Fruit fly (Drosophila melanogaster) whole organism, embryonic: Measurements from ENCODE around the gene Pc.

ENCODE experiments used
- BtbVII ChIP-seq: fragments of 200-800 bp; sonication (Bioruptor generic); optimal IDR thresholded peaks from 3 replicates; lab custom pipeline; 2017; ENCODE audit warnings: missing biosample characterization, mild to moderate bottlenecking, missing genetic modification characterization
- Bteb2 ChIP-seq: fragments of 200-800 bp; sonication (Bioruptor generic); optimal IDR thresholded peaks from 2 replicates; lab custom pipeline; 2016; ENCODE audit warnings: missing biosample characterization, missing genetic modification characterization
- CG10147 ChIP-seq: fragments of 200-800 bp; sonication (Bioruptor generic); optimal IDR thresholded peaks from 2 replicates; lab custom pipeline; 2019; ENCODE audit warnings: missing biosample characterization, mild to moderate bottlenecking, missing genetic modification characterization, moderate library complexity
- CG11696 ChIP-seq: fragments of 200-800 bp; sonication (Bioruptor generic); IDR thresholded peaks from 2 replicates; pipeline ENCODE4 v1.3.6; 2022; ENCODE audit warnings: missing biosample characterization, missing genetic modification characterization
- CG12236 ChIP-seq: fragments of 200-800 bp; sonication (Bioruptor generic); optimal IDR thresholded peaks from 2 replicates; lab custom pipeline; 2016; ENCODE audit warnings: missing biosample characterization, missing genetic modification characterization
- CG13624 ChIP-seq: fragments of 200-800 bp; sonication (Bioruptor generic); optimal IDR thresholded peaks from 2 replicates; lab custom pipeline; 2016; ENCODE audit warnings: missing biosample characterization, missing genetic modification characterization
- CG14441 ChIP-seq: fragments of 200-800 bp; sonication (Bioruptor generic); IDR thresholded peaks from 2 replicates; pipeline ENCODE4 v1.3.6; 2022; ENCODE audit warnings: missing biosample characterization, missing genetic modification characterization
- CG18599 ChIP-seq: fragments of 200-800 bp; sonication (Bioruptor generic); optimal IDR thresholded peaks from 3 replicates; lab custom pipeline; 2017; ENCODE audit warnings: missing biosample characterization, missing genetic modification characterization, mild to moderate bottlenecking, moderate library complexity, missing genetic modification reagents
- CG2875 ChIP-seq: fragments of 200-800 bp; sonication (Bioruptor generic); optimal IDR thresholded peaks from 2 replicates; lab custom pipeline; 2017; ENCODE audit warnings: missing biosample characterization, mild to moderate bottlenecking, missing genetic modification characterization, missing genetic modification reagents
- CG34224 ChIP-seq: fragments of 200-800 bp; sonication (Bioruptor generic); IDR thresholded peaks from 3 replicates; pipeline ENCODE4 v1.3.6; 2022; ENCODE audit warnings: missing biosample characterization, missing genetic modification characterization; ENCODE audit not compliant: partially characterized antibody
- CG34376 ChIP-seq: fragments of 200-800 bp; sonication (Bioruptor generic); optimal IDR thresholded peaks from 2 replicates; lab custom pipeline; 2018; ENCODE audit warnings: missing biosample characterization, mild to moderate bottlenecking, missing genetic modification characterization
- CG4360 ChIP-seq: fragments of 200-800 bp; sonication (Bioruptor generic); IDR thresholded peaks from 2 replicates; pipeline ENCODE4 v1.3.6; 2022; ENCODE audit warnings: missing biosample characterization, missing genetic modification characterization
- CG4854 ChIP-seq: fragments of 200-800 bp; sonication (Bioruptor generic); optimal IDR thresholded peaks from 2 replicates; lab custom pipeline; 2016; ENCODE audit warnings: missing biosample characterization, missing genetic modification characterization, inconsistent platforms
- CG6654 ChIP-seq: fragments of 200-800 bp; sonication (Bioruptor generic); optimal IDR thresholded peaks from 2 replicates; lab custom pipeline; 2017; ENCODE audit warnings: missing biosample characterization, mild to moderate bottlenecking, missing genetic modification characterization
- CG6689 ChIP-seq: fragments of 200-800 bp; sonication (Bioruptor generic); IDR thresholded peaks from 2 replicates; pipeline ENCODE4 v1.3.6; 2022; ENCODE audit warnings: missing biosample characterization, missing genetic modification characterization
- CkIIα-i1 ChIP-seq: fragments of 200-800 bp; sonication (Bioruptor generic); IDR thresholded peaks from 2 replicates; pipeline ENCODE4 v1.3.6; 2022; ENCODE audit warnings: missing biosample characterization, missing genetic modification characterization
- Deaf1 ChIP-seq: fragments of 200-800 bp; optimal IDR thresholded peaks from 3 replicates; lab custom pipeline; 2019; ENCODE audit warnings: missing biosample characterization, mild to moderate bottlenecking, missing genetic modification characterization, moderate library complexity
- Dp ChIP-seq: fragments of 200-800 bp; sonication (Bioruptor generic); optimal IDR thresholded peaks from 2 replicates; lab custom pipeline; 2018; ENCODE audit warnings: missing biosample characterization, mild to moderate bottlenecking, missing genetic modification characterization, moderate library complexity
- GATAe ChIP-seq: fragments of 200-800 bp; sonication (Bioruptor generic); conservative IDR thresholded peaks from 2 replicates; pipeline ENCODE4 v1.3.6; 2022; ENCODE audit warnings: missing biosample characterization, missing genetic modification characterization
- Hey ChIP-seq: fragments of 200-800 bp; sonication (Bioruptor generic); optimal IDR thresholded peaks from 3 replicates; lab custom pipeline; 2018; ENCODE audit warnings: missing biosample characterization, mild to moderate bottlenecking, missing genetic modification characterization
- Hmr ChIP-seq: fragments of 200-800 bp; sonication (Bioruptor generic); optimal IDR thresholded peaks from 3 replicates; lab custom pipeline; 2017; ENCODE audit warnings: mild to moderate bottlenecking, missing biosample characterization, missing genetic modification reagents, missing genetic modification characterization
- Med ChIP-seq: fragments of 200-800 bp; sonication (Bioruptor generic); peaks from one replicate; lab custom pipeline; 2016; ENCODE audit warnings: missing biosample characterization, missing genetic modification characterization, mild to moderate bottlenecking, inconsistent platforms, moderate library complexity
- Pdp1 ChIP-seq, 2 experiments: fragments of 200-800 bp; sonication (Bioruptor generic); optimal IDR thresholded peaks; 3 replicates each; lab custom pipeline; 2016; ENCODE audit warnings: missing biosample characterization in 2 of 2, missing genetic modification characterization in 2 of 2, mild to moderate bottlenecking in 1 of 2, moderate library complexity in 1 of 2
- Trl ChIP-seq, 3 experiments: fragments of >200 bp in 2 of 3; fragments of 200-800 bp in 1 of 3; sonication (Bioruptor generic) in 1 of 3; optimal IDR thresholded peaks; 2 replicates in 1 of 3; 3 replicates in 2 of 3; lab custom pipeline; 2016 to 2017; ENCODE audit warnings: missing biosample characterization in 1 of 3, missing genetic modification characterization in 1 of 3
- bowl ChIP-seq: fragments of 200-800 bp; sonication (Bioruptor generic); IDR thresholded peaks from 2 replicates; pipeline ENCODE4 v1.3.6; 2022; ENCODE audit warnings: missing biosample characterization, missing genetic modification characterization
- chinmo ChIP-seq: fragments of 200-800 bp; sonication (Bioruptor generic); IDR thresholded peaks from 4 replicates; pipeline ENCODE4 v1.3.6; 2022; ENCODE audit warnings: missing biosample characterization, missing genetic modification characterization; ENCODE audit not compliant: partially characterized antibody
- chn ChIP-seq: fragments of 200-800 bp; sonication (Bioruptor generic); optimal IDR thresholded peaks from 2 replicates; lab custom pipeline; 2016; ENCODE audit warnings: missing biosample characterization, missing genetic modification characterization
- cwo ChIP-seq: fragments of 200-800 bp; sonication (Bioruptor generic); optimal IDR thresholded peaks from 3 replicates; lab custom pipeline; 2017; ENCODE audit warnings: missing biosample characterization, missing genetic modification characterization, mild to moderate bottlenecking, moderate library complexity, missing genetic modification reagents
- danr ChIP-seq: fragments of 200-800 bp; sonication (Bioruptor generic); IDR thresholded peaks from 2 replicates; pipeline ENCODE4 v1.3.6; 2022; ENCODE audit warnings: missing biosample characterization, missing genetic modification characterization
- dimm ChIP-seq: fragments of 200-800 bp; sonication (Bioruptor generic); IDR thresholded peaks from 2 replicates; pipeline ENCODE4 v1.3.6; 2022; ENCODE audit warnings: missing biosample characterization, missing genetic modification characterization
- dmrt99B ChIP-seq: fragments of 200-800 bp; sonication (Bioruptor generic); optimal IDR thresholded peaks from 2 replicates; lab custom pipeline; 2018; ENCODE audit warnings: missing biosample characterization, mild to moderate bottlenecking, missing genetic modification characterization, moderate library complexity
- dpn ChIP-seq, 2 experiments: fragments of 200-800 bp; sonication (Bioruptor generic); optimal IDR thresholded peaks; 3 replicates each; lab custom pipeline; 2016; ENCODE audit warnings: missing biosample characterization in 2 of 2, missing genetic modification characterization in 2 of 2
- en ChIP-seq: fragments of 200-800 bp; sonication (Bioruptor generic); optimal IDR thresholded peaks from 2 replicates; lab custom pipeline; 2016; ENCODE audit warnings: missing biosample characterization, missing genetic modification characterization
- exex ChIP-seq: fragments of 200-800 bp; sonication (Bioruptor generic); optimal IDR thresholded peaks from 4 replicates; lab custom pipeline; 2018; ENCODE audit warnings: missing biosample characterization, mild to moderate bottlenecking, missing genetic modification characterization, moderate library complexity
- eyg ChIP-seq: fragments of 200-800 bp; sonication (Bioruptor generic); optimal IDR thresholded peaks from 3 replicates; lab custom pipeline; 2016; ENCODE audit warnings: missing biosample characterization, missing genetic modification characterization
- gsb ChIP-seq: fragments of 200-800 bp; sonication (Bioruptor generic); IDR thresholded peaks from 2 replicates; pipeline ENCODE4 v1.3.6; 2022; ENCODE audit warnings: missing biosample characterization, missing genetic modification characterization
- nerfin-2 ChIP-seq: fragments of 200-800 bp; sonication (Bioruptor generic); IDR thresholded peaks from 2 replicates; pipeline ENCODE4 v1.3.6; 2022; ENCODE audit warnings: missing biosample characterization, missing genetic modification characterization; ENCODE audit not compliant: partially characterized antibody
- pan ChIP-seq, 4 experiments: fragments of >200 bp in 3 of 4; fragments of 200-800 bp in 1 of 4; sonication (Bioruptor generic) in 1 of 4; optimal IDR thresholded peaks in 3 of 4; IDR thresholded peaks in 1 of 4; 2 replicates each; pipeline versions ENCODE4 v1.3.6 to Lab custom; 2017 to 2022; ENCODE audit warnings: missing biosample characterization in 2 of 4, missing genetic modification characterization in 2 of 4, mixed read lengths in 1 of 4
- pho ChIP-seq: fragments of 200-800 bp; sonication (Bioruptor generic); optimal IDR thresholded peaks from 2 replicates; lab custom pipeline; 2016; ENCODE audit warnings: missing biosample characterization, missing genetic modification characterization
- prd ChIP-seq, 3 experiments: fragments of >200 bp in 2 of 3; fragments of 200-800 bp in 1 of 3; sonication (Bioruptor generic) in 1 of 3; optimal IDR thresholded peaks in 2 of 3; IDR thresholded peaks in 1 of 3; 2 replicates in 2 of 3; 3 replicates in 1 of 3; pipeline versions ENCODE4 v1.3.6 to Lab custom; 2017 to 2022; ENCODE audit warnings: missing biosample characterization in 1 of 3, missing genetic modification characterization in 1 of 3
- seq ChIP-seq: fragments of 200-800 bp; sonication (Bioruptor generic); IDR thresholded peaks from 2 replicates; pipeline ENCODE4 v1.3.6; 2022; ENCODE audit warnings: missing biosample characterization, missing genetic modification characterization
- sug ChIP-seq: fragments of 200-800 bp; optimal IDR thresholded peaks from 2 replicates; lab custom pipeline; 2019; ENCODE audit warnings: missing biosample characterization, mild to moderate bottlenecking, missing genetic modification characterization, moderate library complexity
- vnd ChIP-seq: fragments of 200-800 bp; sonication (Bioruptor generic); IDR thresholded peaks from 3 replicates; pipeline ENCODE4 v1.3.6; 2022; ENCODE audit warnings: missing biosample characterization, missing genetic modification characterization; ENCODE audit not compliant: partially characterized antibody
- yki ChIP-seq: fragments of >200 bp; optimal IDR thresholded peaks from 3 replicates; lab custom pipeline; 2018

Pc gene

DNA sequence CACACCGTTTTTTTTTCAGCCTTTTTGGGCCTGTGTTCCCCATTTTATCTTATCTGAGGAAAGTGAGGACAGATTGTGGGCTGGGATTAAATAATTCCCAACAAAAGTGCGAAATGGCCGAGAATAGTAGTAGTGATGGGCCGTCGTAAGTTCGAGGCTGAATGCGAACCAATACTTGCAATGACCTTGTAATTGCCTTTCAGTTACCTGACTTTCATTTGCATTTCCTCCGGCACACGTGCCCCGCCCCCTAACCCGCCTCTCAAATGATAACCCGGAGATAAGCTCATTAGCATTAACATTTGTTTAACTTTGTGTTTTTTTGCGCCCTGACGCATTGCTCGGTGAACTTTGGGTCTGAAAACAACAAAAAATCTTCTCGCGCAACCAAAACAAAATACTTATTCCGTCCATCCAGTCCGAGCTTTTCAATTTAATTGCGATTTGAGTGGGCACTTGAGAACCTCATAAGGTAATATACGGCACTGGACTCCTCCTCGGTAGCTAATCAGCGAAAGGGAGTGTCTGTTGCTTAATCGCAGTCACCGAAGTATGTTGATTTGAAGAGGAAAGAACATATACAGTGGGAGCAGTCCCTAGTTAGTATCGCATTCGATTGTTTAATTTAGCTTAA is 39.8 kb downstream of the Pc start:
- peak; percentile 41 for TF ChIP-seq CG34376 (GFP tag; lab: Kevin White, UChicago)
- TF ChIP-seq GATAe = peak; percentile 13; the same call in 1 of the 2 replicates
- TF ChIP-seq gsb (GFP tag; lab: Robert Waterston, UW) = no peak
- TF ChIP-seq Deaf1 (tag; lab: Kevin White, UChicago) = no peak
- TF ChIP-seq CG18599 (GFP tag; lab: Kevin White, UChicago) = peak; percentile 21
- TF ChIP-seq Med (GFP tag; lab: Kevin White, UChicago) = peak; percentile 69
- peak; percentile 18 for TF ChIP-seq Hey (tag; lab: Kevin White, UChicago)
- TF ChIP-seq CG6654 = no peak
- no peak for TF ChIP-seq CG12236
- TF ChIP-seq cwo (GFP tag; lab: Kevin White, UChicago) = peak; percentile 9
- peak; percentile 19 for TF ChIP-seq BtbVII (GFP tag; lab: Kevin White, UChicago)
- 0 out of 2 replicates have a peak, but pooled peaks have one; percentile 23 for TF ChIP-seq seq (GFP tag; lab: Robert Waterston, UW)
- peak; percentile 51 for TF ChIP-seq sug (tag; lab: Kevin White, UChicago)
- peak in 1 of 2 experiments; percentile 1 for TF ChIP-seq Pdp1 (GFP tag; optimal IDR thresholded peaks at IDR 0.05; lab: Kevin White, UChicago)
- 0 out of 4 replicates have a peak, but pooled peaks have one; percentile 6 for TF ChIP-seq chinmo (GFP tag; lab: Robert Waterston, UW)
- no peak for TF ChIP-seq danr (GFP tag; lab: Robert Waterston, UW)
- peak; percentile 23; the same call in 1 of the 2 replicates for TF ChIP-seq nerfin-2
- no peak for TF ChIP-seq CG4854 (GFP tag; lab: Kevin White, UChicago)
- no peak for TF ChIP-seq CG13624 (GFP tag; lab: Kevin White, UChicago)
- 0 out of 2 replicates have a peak, but pooled peaks have one; percentile 12 for TF ChIP-seq CG11696
- peak; percentile 92 for TF ChIP-seq exex (tag; lab: Kevin White, UChicago)
- TF ChIP-seq pan (optimal IDR thresholded peaks at IDR 0.05; lab: Kevin White, UChicago) = no peak
- peak in 1 of 2 experiments; percentile 17 for TF ChIP-seq pan (GFP tag; optimal IDR thresholded peaks at IDR 0.05 in 1 of 2, IDR thresholded peaks at IDR 0.05 in 1 of 2)
- TF ChIP-seq Dp = no peak
- TF ChIP-seq vnd = 0 out of 3 replicates have a peak, but pooled peaks have one; percentile 19

DNA sequence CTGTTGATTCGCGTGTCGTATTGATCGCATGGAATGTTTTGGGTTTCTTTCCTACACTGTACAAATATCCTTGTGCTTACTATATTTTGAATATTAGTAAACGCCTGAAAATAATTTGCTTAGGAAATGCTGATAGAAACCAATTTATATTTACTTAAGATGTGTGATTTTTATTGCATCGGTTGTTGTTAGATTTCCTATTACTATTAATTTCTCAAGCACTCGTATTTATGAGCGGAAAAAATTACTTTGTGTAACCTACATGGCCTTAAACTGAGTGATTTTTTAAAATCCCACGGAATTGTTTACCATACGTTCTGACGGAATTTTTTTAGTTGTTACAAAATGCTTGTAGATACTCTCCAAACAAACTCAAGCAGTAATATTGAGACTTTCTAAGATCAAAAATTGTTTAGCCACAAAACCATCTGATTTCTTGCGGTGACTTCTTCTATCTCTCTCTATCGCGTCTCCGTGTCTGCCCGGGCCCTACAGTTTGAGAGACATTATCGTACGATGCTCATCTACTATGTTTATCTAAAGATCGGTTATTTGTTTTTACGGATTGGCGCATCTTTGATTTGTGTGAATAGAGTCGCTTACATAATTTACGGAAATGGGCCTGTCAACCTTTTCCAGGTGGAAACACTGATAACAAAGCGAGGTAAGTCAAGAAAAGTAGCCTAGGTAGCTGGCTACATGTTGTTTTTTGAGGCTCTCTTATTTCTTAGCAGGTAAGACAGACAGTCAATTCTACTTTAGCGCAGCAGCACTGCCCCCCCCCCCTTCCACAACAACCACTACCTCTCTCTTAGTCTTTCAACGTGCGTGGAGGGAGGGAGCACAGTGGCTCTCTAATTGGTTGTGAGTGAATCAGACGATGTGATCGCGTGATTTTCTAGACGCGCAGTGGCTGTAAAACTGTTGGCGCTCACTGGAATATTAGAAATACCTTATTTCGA is 41.2 kb downstream of the Pc start:
- TF ChIP-seq Bteb2 (GFP tag; lab: Kevin White, UChicago) (peak; percentile 61), Trl (optimal IDR thresholded peaks at IDR 0.05; lab: Kevin White, UChicago) (peak; percentile 50 to 51), Trl (GFP tag; optimal IDR thresholded peaks at IDR 0.05; lab: Kevin White, UChicago) (peak; percentile 68), eyg (GFP tag; lab: Kevin White, UChicago) (no peak), sug (tag; lab: Kevin White, UChicago) (no peak), CG10147 (GFP tag; lab: Kevin White, UChicago) (peak; percentile 41), CG2875 (GFP tag; lab: Kevin White, UChicago) (no peak), yki (lab: Kevin White, UChicago) (no peak), CG6689 (GFP tag; lab: Robert Waterston, UW) (peak; percentile 43), dmrt99B (tag; lab: Kevin White, UChicago) (peak; percentile 75), dpn (GFP tag; optimal IDR thresholded peaks at IDR 0.05; lab: Kevin White, UChicago) (peak; percentile 53 to 61), Hmr (GFP tag; lab: Kevin White, UChicago) (peak; percentile 55), CkIIα-i1 (no peak), CG14441 (GFP tag; lab: Robert Waterston, UW) (peak; percentile 50; the same call in 1 of the 2 replicates), dimm (GFP tag; lab: Robert Waterston, UW) (no peak), pho (GFP tag; lab: Kevin White, UChicago) (peak; percentile 47), CG4360 (peak; percentile 75; the same call in 1 of the 2 replicates), prd (optimal IDR thresholded peaks at IDR 0.05; lab: Kevin White, UChicago) (no peak), prd (GFP tag; IDR thresholded peaks at IDR 0.05; lab: Robert Waterston, UW) (peak; percentile 66), chn (GFP tag; lab: Kevin White, UChicago) (peak; percentile 37), en (peak; percentile 38), bowl (GFP tag; lab: Robert Waterston, UW) (no peak), CG34224 (GFP tag; lab: Robert Waterston, UW) (peak; percentile 16; the same call in 1 of the 3 replicates)
